Worm (Caenorhabditis elegans): Measurements from ENCODE around the gene snet-1.

Gene snet-1

ce11 chrX:3671998-3672397 is 3.3 kb upstream of the snet-1 start, which contains the start of gene C02F12.5:
TSS of gene C02F12.5 (minus strand) at chrX:3672098.
- TF ChIP-seq nhr-11 (tag; optimal IDR thresholded peaks at IDR 0.05): no peak
- TF ChIP-seq ceh-18 (tag; optimal IDR thresholded peaks at IDR 0.05): no peak
- no peak for TF ChIP-seq zip-5 (tag; optimal IDR thresholded peaks at IDR 0.05)
- TF ChIP-seq pax-1 (tag; optimal IDR thresholded peaks at IDR 0.05): no peak
- TF ChIP-seq ztf-16 (tag; optimal IDR thresholded peaks at IDR 0.05): no peak
- no peak for TF ChIP-seq ceh-9 (tag; optimal IDR thresholded peaks at IDR 0.05)
- no peak for TF ChIP-seq fkh-10 (GFP tag; optimal IDR thresholded peaks at IDR 0.05)
- no peak for TF ChIP-seq mec-3 (tag; optimal IDR thresholded peaks at IDR 0.05; ENCODE audit: borderline replicate concordance)
- no peak for TF ChIP-seq pros-1 (tag; optimal IDR thresholded peaks at IDR 0.05)
- TF ChIP-seq elt-4 (tag; optimal IDR thresholded peaks at IDR 0.05): no peak
- TF ChIP-seq eyg-1 (tag; optimal IDR thresholded peaks at IDR 0.05): no peak
- TF ChIP-seq gmeb-2 (tag; optimal IDR thresholded peaks at IDR 0.05): no peak
- no peak for TF ChIP-seq hlh-8 (tag; optimal IDR thresholded peaks at IDR 0.05)

DNA sequence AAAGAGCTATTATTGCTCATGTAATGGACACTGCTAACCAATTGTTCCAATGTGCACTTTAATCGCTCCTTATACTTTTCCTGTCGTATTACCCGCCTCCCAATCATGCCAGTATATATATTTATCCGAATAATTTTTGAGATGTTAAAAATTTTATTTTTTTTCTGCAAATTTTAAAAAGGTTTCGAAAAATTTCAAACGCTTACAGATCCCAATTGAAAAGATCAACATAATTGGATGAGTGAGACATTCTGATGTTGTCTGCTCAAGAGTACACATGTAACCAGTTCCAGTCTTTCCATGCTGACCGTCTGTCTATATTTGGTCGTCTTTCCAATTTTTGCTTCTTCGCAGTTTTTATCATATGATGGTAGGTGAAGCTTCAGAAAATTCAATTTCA is 9.6 kb downstream of the snet-1 start, which contains the start of gene R11G1.1:
TSS of gene R11G1.1 (plus strand) at position 301 of the 400 bp plus-strand sequence.
- TF ChIP-seq hlh-6 (tag; optimal IDR thresholded peaks at IDR 0.05) (no peak), ama-1 (optimal IDR thresholded peaks at IDR 0.05) (no peak), tbx-2 (tag; optimal IDR thresholded peaks at IDR 0.05) (no peak), ceh-45 (GFP tag; IDR thresholded peaks at IDR 0.05) (no peak), sox-4 (tag; optimal IDR thresholded peaks at IDR 0.05) (no peak), K02D7.2 (tag; optimal IDR thresholded peaks at IDR 0.05) (no peak), nfya-1 (tag; optimal IDR thresholded peaks at IDR 0.05) (no peak), C38D4.7 (GFP tag; optimal IDR thresholded peaks at IDR 0.05) (no peak), ref-2 (tag; optimal IDR thresholded peaks at IDR 0.05) (no peak), ceh-2 (tag; optimal IDR thresholded peaks at IDR 0.05) (no peak), dve-1 (tag; optimal IDR thresholded peaks at IDR 0.05) (no peak)

ce11 chrX:3655972-3656371 is 12.8 kb downstream of the snet-1 start, which contains the start of gene R11G1.7:
TSS of gene R11G1.7 (plus strand) at chrX:3656272.
- TF ChIP-seq pat-9 (tag; optimal IDR thresholded peaks at IDR 0.05): no peak
- TF ChIP-seq ceh-48 (tag; optimal IDR thresholded peaks at IDR 0.05): no peak
- no peak for TF ChIP-seq hlh-13 (GFP tag; optimal IDR thresholded peaks at IDR 0.05)
- no peak for TF ChIP-seq hlh-6 (tag; optimal IDR thresholded peaks at IDR 0.05)
- no peak for TF ChIP-seq ceh-45 (GFP tag; IDR thresholded peaks at IDR 0.05)
- TF ChIP-seq sox-2 (GFP tag; IDR thresholded peaks at IDR 0.05): no peak
- TF ChIP-seq rnt-1 (tag; optimal IDR thresholded peaks at IDR 0.05): no peak
- TF ChIP-seq zip-5 (tag; optimal IDR thresholded peaks at IDR 0.05): no peak
- no peak for TF ChIP-seq ceh-18 (tag; optimal IDR thresholded peaks at IDR 0.05)
- TF ChIP-seq pha-4 (tag; optimal IDR thresholded peaks at IDR 0.05): no peak
- no peak for TF ChIP-seq pqm-1 (tag; optimal IDR thresholded peaks at IDR 0.05)
- no peak for TF ChIP-seq gmeb-2 (tag; optimal IDR thresholded peaks at IDR 0.05)
- TF ChIP-seq che-1 (tag; optimal IDR thresholded peaks at IDR 0.05): no peak
- no peak for TF ChIP-seq ceh-6 (GFP tag; optimal IDR thresholded peaks at IDR 0.05)
- TF ChIP-seq hlh-30 (tag; optimal IDR thresholded peaks at IDR 0.05; ENCODE audit: insufficient read depth): no peak
- no peak for TF ChIP-seq hlh-8 (tag; optimal IDR thresholded peaks at IDR 0.05)
- no peak for TF ChIP-seq pax-1 (tag; optimal IDR thresholded peaks at IDR 0.05)
- no peak for TF ChIP-seq dmd-4 (tag; optimal IDR thresholded peaks at IDR 0.05; ENCODE audit: borderline replicate concordance)

DNA sequence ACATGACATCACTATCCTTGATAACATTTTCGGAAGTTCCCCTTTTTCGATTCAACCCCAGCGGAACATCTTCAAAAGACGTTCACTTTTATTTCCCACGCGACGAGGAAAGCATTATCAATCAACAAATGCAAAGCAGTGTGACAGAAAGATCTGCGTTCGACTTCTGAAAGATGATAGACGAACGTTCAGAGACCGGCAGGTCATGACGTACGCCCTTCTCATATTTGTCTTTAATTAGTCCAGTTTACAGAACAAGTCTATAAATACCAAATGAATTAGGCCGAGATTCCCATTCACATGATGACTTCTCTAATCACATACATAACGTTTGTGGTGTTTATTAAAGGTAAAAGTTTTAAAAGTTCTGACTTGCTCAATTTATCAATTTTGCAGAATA is 14.1 kb downstream of the snet-1 start, which contains the start of gene R11G1.11:
TSS of gene R11G1.11 (plus strand) at position 301 of the 400 bp plus-strand sequence.
- TF ChIP-seq pros-1 (tag; optimal IDR thresholded peaks at IDR 0.05) (no peak), fkh-10 (GFP tag; optimal IDR thresholded peaks at IDR 0.05) (no peak), ceh-31 (tag; optimal IDR thresholded peaks at IDR 0.05) (no peak), ceh-18 (tag; optimal IDR thresholded peaks at IDR 0.05) (no peak), unc-55 (GFP tag; optimal IDR thresholded peaks at IDR 0.05) (no peak), ceh-48 (tag; optimal IDR thresholded peaks at IDR 0.05) (no peak), Y22D7AL.16 (tag; optimal IDR thresholded peaks at IDR 0.05) (no peak), T23F11.4 (GFP tag; optimal IDR thresholded peaks at IDR 0.05) (no peak), eyg-1 (tag; optimal IDR thresholded peaks at IDR 0.05) (no peak), ceh-45 (GFP tag; IDR thresholded peaks at IDR 0.05) (no peak), hlh-8 (tag; optimal IDR thresholded peaks at IDR 0.05) (no peak), zip-5 (tag; optimal IDR thresholded peaks at IDR 0.05) (no peak), sox-2 (GFP tag; IDR thresholded peaks at IDR 0.05) (no peak), pqm-1 (tag; optimal IDR thresholded peaks at IDR 0.05) (no peak)

Measured in whole organism, late embryonic.